Worm (Caenorhabditis elegans): ENCODE measurements around the gene men-1.

The men-1 gene

DNA sequence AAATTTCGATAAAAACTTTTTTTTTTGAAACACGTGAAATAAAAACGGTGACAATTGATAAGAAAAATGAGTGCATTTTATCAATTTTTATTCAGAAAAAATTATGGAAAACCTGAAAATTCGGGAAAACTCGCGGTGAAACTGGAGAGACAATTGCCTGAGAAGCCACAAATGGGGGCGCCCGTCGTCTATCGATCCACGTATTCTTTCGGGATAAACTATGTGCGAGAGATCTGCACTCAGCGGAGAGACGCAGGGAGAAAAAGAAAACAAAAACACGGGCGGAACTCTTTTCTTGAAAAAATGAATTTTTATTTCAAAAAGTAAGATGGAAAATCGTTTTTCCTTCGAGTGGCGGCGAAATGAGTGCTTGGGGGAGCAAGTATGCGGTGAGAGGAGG lies at the start of gene men-1:
men-1 (minus strand) TSS at position 242 of the 400 bp plus-strand sequence.
- TF ChIP-seq ceh-9 (tag; optimal IDR thresholded peaks at IDR 0.05) (no peak), pha-4 (tag; optimal IDR thresholded peaks at IDR 0.05) (peak; percentile 8), fkh-2 (tag; optimal IDR thresholded peaks at IDR 0.05) (no peak), hmg-11 (tag; optimal IDR thresholded peaks at IDR 0.05) (peak; percentile 36), elt-2 (tag; optimal IDR thresholded peaks at IDR 0.05) (peak; percentile 42), nfya-1 (tag; optimal IDR thresholded peaks at IDR 0.05; ENCODE audit: insufficient read depth) (peak; percentile 2)

DNA sequence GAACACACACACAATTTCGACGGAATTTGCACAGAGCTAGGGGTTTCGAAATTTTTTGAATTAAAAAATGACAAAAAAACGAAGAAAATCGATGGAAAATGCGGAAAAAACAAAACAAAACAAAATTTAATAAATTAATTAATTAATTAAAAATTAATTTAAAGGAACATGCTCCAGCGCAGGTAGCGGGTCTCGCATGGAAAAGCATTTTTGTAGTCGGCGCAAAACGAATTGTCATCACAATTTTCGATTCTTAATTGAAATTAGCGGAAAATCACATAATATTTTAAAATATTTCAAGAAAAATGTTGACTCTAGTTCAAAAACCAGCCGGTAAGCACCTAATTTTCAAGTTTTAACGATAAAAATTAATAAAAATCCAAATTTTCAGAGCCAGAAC lies 42.5 kb upstream of the men-1 start, which contains the start of gene Y54G11A.3:
Y54G11A.3 (plus strand) TSS at position 213 of the 400 bp plus-strand sequence.
- TF ChIP-seq ceh-16 (tag; optimal IDR thresholded peaks at IDR 0.05) (no peak), nhr-67 (tag; optimal IDR thresholded peaks at IDR 0.05) (no peak), nhr-43 (tag; optimal IDR thresholded peaks at IDR 0.05; ENCODE audit: poor library complexity, severe bottlenecking) (no peak), egl-27 (tag; optimal IDR thresholded peaks at IDR 0.05) (no peak), nhr-76 (tag; optimal IDR thresholded peaks at IDR 0.05) (no peak)

DNA sequence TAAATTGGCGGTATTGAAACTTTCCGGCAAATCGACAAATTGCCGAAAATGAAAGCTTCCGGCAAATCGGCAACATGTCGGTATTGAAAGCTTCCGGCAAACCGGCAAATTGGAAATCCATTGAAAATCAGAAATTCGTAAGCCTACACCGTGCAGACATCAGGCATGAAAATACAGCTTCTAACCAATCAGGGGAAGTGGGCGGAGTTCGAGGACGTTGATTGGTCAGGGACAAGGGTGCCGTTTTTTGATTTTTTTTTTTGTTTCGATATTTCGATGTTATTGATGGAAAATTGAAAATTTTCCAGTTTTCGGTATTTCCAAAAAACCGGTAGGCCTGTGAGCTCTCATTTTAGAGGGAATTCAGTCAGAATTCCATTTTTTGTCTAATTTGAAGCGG lies 35.9 kb upstream of the men-1 start:
- TF ChIP-seq nfya-1 (tag; optimal IDR thresholded peaks at IDR 0.05; ENCODE audit: insufficient read depth) = peak; percentile 90
- no peak for TF ChIP-seq nhr-77 (tag; optimal IDR thresholded peaks at IDR 0.05)

DNA sequence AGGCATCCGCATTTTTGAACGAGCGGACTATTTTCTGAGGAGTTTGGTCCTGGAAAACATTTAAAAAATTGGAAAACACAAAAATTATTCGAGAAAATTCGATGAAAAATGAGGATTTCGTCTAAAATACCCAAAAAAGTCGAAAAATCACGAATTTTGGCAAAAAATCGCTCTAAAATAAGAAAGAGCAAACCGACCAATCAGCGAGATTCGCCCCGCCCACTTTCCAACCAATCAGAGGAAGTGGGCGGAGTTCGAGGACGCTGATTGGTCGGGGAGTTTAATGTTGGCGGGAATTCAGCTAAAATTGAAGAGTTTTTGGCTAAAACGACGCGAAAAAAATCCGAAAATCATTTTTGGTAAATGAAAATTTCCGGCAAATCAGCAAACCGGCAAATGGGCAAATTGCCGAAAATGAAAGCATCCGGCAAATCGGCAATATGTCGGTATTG lies 35.2 kb upstream of the men-1 start, which contains the start of gene Y54G11A.1:
Y54G11A.1 (minus strand) TSS at position 51 of the 452 bp plus-strand sequence.
- TF ChIP-seq nhr-25 (tag; optimal IDR thresholded peaks at IDR 0.05) = no peak
- peak; percentile 93 for TF ChIP-seq nfya-1 (tag; optimal IDR thresholded peaks at IDR 0.05; ENCODE audit: insufficient read depth)

DNA sequence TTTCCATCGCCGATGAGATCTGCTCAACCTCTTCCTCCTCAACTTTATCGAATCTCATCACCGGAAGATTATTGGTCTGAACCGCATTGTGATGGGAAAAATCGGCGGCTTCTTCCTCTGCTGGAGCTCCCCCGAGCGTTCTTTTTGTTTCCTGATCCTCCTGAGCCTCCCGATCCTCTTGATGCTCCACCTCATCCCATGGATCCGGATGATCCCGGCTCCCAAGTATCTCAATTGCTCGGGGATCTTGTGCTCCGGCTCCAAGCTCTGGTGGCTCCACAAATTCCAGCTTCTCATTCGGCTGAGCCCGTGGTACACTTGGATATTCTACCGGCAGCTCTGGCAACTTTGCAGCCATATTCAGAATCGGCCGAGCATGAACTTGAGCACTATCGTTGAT lies 24.0 kb upstream of the men-1 start:
- no peak for TF ChIP-seq lin-15B (tag; optimal IDR thresholded peaks at IDR 0.05)

DNA sequence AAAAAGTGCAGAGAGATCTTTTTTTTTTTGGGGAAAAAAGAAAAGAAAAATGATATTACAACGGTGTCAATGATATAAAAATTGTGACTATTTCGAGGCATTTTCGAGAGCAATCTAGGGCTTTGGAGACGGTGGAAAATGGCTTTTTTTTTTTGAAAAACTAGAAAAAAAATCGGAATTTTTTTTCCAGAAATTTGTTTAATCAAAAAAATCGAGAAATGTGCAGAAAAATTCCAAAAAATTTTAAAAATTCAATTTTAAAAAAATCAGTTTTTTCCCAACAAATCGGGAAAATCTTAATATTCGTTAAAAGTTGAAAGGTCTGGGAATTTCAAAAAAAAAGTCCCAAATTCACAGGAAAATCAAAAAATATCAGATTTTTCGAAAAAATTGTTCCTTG lies 22.9 kb upstream of the men-1 start, which contains the start of gene Y54G11A.19:
Y54G11A.19 (minus strand) TSS at position 101 of the 400 bp plus-strand sequence.
- TF ChIP-seq nfya-1 (tag; optimal IDR thresholded peaks at IDR 0.05; ENCODE audit: insufficient read depth) (no peak), ztf-11 (tag; optimal IDR thresholded peaks at IDR 0.05) (no peak), nhr-11 (tag; optimal IDR thresholded peaks at IDR 0.05) (no peak), egl-27 (tag; optimal IDR thresholded peaks at IDR 0.05) (no peak), unc-39 (tag; optimal IDR thresholded peaks at IDR 0.05) (no peak), lsy-12 (tag; optimal IDR thresholded peaks at IDR 0.05) (no peak), fkh-10 (GFP tag; optimal IDR thresholded peaks at IDR 0.05) (no peak), elt-2 (tag; optimal IDR thresholded peaks at IDR 0.05) (no peak), ceh-28 (tag; optimal IDR thresholded peaks at IDR 0.05) (no peak), ztf-4 (tag; optimal IDR thresholded peaks at IDR 0.05) (no peak), jun-1 (tag; optimal IDR thresholded peaks at IDR 0.05) (no peak), eor-1 (tag; optimal IDR thresholded peaks at IDR 0.05) (no peak), aly-2 (tag; optimal IDR thresholded peaks at IDR 0.05) (no peak), nhr-237 (tag; optimal IDR thresholded peaks at IDR 0.05) (no peak), nhr-12 (tag; optimal IDR thresholded peaks at IDR 0.05) (no peak), ZK546.5 (tag; optimal IDR thresholded peaks at IDR 0.05) (no peak), nhr-77 (tag; optimal IDR thresholded peaks at IDR 0.05) (no peak), skn-1 (tag; optimal IDR thresholded peaks at IDR 0.05) (no peak), snpc-4 (tag; optimal IDR thresholded peaks at IDR 0.05) (no peak), zag-1 (tag; optimal IDR thresholded peaks at IDR 0.05) (no peak)

DNA sequence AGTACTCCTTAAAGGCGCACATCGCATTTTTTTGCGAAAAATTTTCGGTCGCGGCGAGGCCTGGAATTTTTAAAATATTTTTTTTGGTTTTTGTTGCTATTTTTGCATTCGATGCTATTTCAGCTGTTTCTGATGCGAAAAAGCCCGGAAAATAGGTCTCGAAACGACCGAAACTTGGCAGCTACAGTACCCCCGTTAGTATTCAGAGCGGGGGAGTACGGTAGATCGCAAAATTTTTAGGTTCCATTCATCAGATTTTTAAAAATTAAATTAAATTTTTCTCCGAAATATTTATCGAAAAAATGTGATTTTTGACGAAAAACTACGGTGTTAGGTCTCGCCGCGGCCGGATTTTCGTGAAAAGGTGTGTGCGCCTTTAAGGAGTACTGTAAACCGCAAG lies 21.9 kb upstream of the men-1 start:
- no peak for TF ChIP-seq ceh-28 (tag; optimal IDR thresholded peaks at IDR 0.05)
- no peak for TF ChIP-seq sea-2 (GFP tag; optimal IDR thresholded peaks at IDR 0.05)
- no peak for TF ChIP-seq nhr-237 (tag; optimal IDR thresholded peaks at IDR 0.05)
- no peak for TF ChIP-seq nhr-43 (tag; optimal IDR thresholded peaks at IDR 0.05; ENCODE audit: poor library complexity, severe bottlenecking)
